Worm (Caenorhabditis elegans) whole organism, late embryonic: Measurements from ENCODE around the gene Y57A10C.1.

Experiments used
- K02D7.2 ChIP-seq: sonication (generic microtip); optimal IDR thresholded peaks from 2 replicates; lab custom pipeline; 2017; ENCODE audit warnings: mild to moderate bottlenecking, missing genetic modification characterization, missing compliant biosample characterization
- K09A11.1 ChIP-seq: sonication (generic microtip); optimal IDR thresholded peaks from 2 replicates; lab custom pipeline; 2017; ENCODE audit warnings: antibody characterized with exemption, mild to moderate bottlenecking, missing genetic modification characterization, missing compliant biosample characterization; ENCODE audit not compliant: insufficient read depth
- Y22D7AL.16 ChIP-seq: sonication (generic microtip); optimal IDR thresholded peaks from 2 replicates; lab custom pipeline; 2016; ENCODE audit warnings: missing genetic modification characterization, missing compliant biosample characterization
- ahr-1 ChIP-seq: sonication (generic microtip); optimal IDR thresholded peaks from 2 replicates; lab custom pipeline; 2016; ENCODE audit warnings: missing genetic modification characterization, missing compliant biosample characterization
- ama-1 ChIP-seq: fragments of 150-350 bp; optimal IDR thresholded peaks from 2 replicates; lab custom pipeline; 2014
- ceh-14 ChIP-seq: sonication (generic microtip); optimal IDR thresholded peaks from 2 replicates; lab custom pipeline; 2016; ENCODE audit warnings: missing genotype, missing genetic modification characterization, missing compliant biosample characterization
- ceh-19 ChIP-seq: fragments of 200-800 bp; sonication (Bioruptor generic); optimal IDR thresholded peaks from 2 replicates; lab custom pipeline; 2018; ENCODE audit warnings: mild to moderate bottlenecking, missing genetic modification characterization, missing compliant biosample characterization
- ceh-2 ChIP-seq: sonication (generic microtip); optimal IDR thresholded peaks from 2 replicates; lab custom pipeline; 2016; ENCODE audit warnings: missing genotype, missing genetic modification characterization, missing compliant biosample characterization
- ceh-24 ChIP-seq: sonication (generic microtip); optimal IDR thresholded peaks from 2 replicates; lab custom pipeline; 2016; ENCODE audit warnings: mild to moderate bottlenecking, missing genetic modification characterization, missing compliant biosample characterization
- ceh-31 ChIP-seq: sonication (generic microtip); optimal IDR thresholded peaks from 2 replicates; lab custom pipeline; 2016; ENCODE audit warnings: missing genetic modification characterization, missing compliant biosample characterization
- ceh-34 ChIP-seq: sonication (generic microtip); optimal IDR thresholded peaks from 2 replicates; lab custom pipeline; 2016; ENCODE audit warnings: mild to moderate bottlenecking, missing genetic modification characterization, missing compliant biosample characterization
- dmd-4 ChIP-seq: sonication (generic microtip); optimal IDR thresholded peaks from 2 replicates; lab custom pipeline; 2016; ENCODE audit warnings: borderline replicate concordance, missing genetic modification characterization, missing compliant biosample characterization
- dve-1 ChIP-seq: sonication (generic microtip); optimal IDR thresholded peaks from 2 replicates; lab custom pipeline; 2017; ENCODE audit warnings: antibody characterized with exemption, mild to moderate bottlenecking, missing genetic modification characterization, missing compliant biosample characterization
- elt-2 ChIP-seq: sonication (generic microtip); optimal IDR thresholded peaks from 2 replicates; lab custom pipeline; 2016; ENCODE audit warnings: missing genetic modification reagents, missing genetic modification characterization, missing compliant biosample characterization
- fax-1 ChIP-seq: sonication (generic microtip); optimal IDR thresholded peaks from 2 replicates; lab custom pipeline; 2016; ENCODE audit warnings: missing genotype, missing genetic modification characterization, missing compliant biosample characterization
- fkh-10 ChIP-seq: fragments of 150-350 bp; optimal IDR thresholded peaks from 2 replicates; lab custom pipeline; 2014; ENCODE audit warnings: missing biosample characterization, missing genetic modification reagents, missing genetic modification characterization
- hlh-15 ChIP-seq: sonication (generic microtip); optimal IDR thresholded peaks from 2 replicates; lab custom pipeline; 2016; ENCODE audit warnings: missing genetic modification characterization, missing compliant biosample characterization
- hlh-30 ChIP-seq: sonication (generic microtip); optimal IDR thresholded peaks from 2 replicates; lab custom pipeline; 2017; ENCODE audit warnings: antibody characterized with exemption, missing genetic modification characterization, missing compliant biosample characterization; ENCODE audit not compliant: insufficient read depth
- hlh-6 ChIP-seq: sonication (generic microtip); optimal IDR thresholded peaks from 2 replicates; lab custom pipeline; 2016; ENCODE audit warnings: missing genotype, missing genetic modification characterization, missing compliant biosample characterization
- lim-6 ChIP-seq: sonication (generic microtip); optimal IDR thresholded peaks from 2 replicates; lab custom pipeline; 2016; ENCODE audit warnings: missing genetic modification characterization, missing compliant biosample characterization
- lin-11 ChIP-seq: fragments of 200-800 bp; sonication (Bioruptor generic); optimal IDR thresholded peaks from 2 replicates; lab custom pipeline; 2018; ENCODE audit warnings: mild to moderate bottlenecking, missing genetic modification characterization, missing compliant biosample characterization
- mec-3 ChIP-seq: sonication (generic microtip); optimal IDR thresholded peaks from 2 replicates; lab custom pipeline; 2016; ENCODE audit warnings: borderline replicate concordance, missing genetic modification characterization, missing compliant biosample characterization
- nhr-232 ChIP-seq: sonication (generic microtip); optimal IDR thresholded peaks from 2 replicates; lab custom pipeline; 2016; ENCODE audit warnings: missing genetic modification characterization, missing compliant biosample characterization
- npax-4 ChIP-seq: sonication (generic microtip); optimal IDR thresholded peaks from 2 replicates; lab custom pipeline; 2016; ENCODE audit warnings: missing genetic modification characterization, missing compliant biosample characterization
- pag-3 ChIP-seq: sonication (generic microtip); optimal IDR thresholded peaks from 2 replicates; lab custom pipeline; 2016; ENCODE audit warnings: missing compliant biosample characterization, missing genetic modification characterization, borderline replicate concordance
- pat-9 ChIP-seq: fragments of 200-800 bp; sonication (Bioruptor generic); optimal IDR thresholded peaks from 2 replicates; lab custom pipeline; 2018; ENCODE audit warnings: mild to moderate bottlenecking, missing genetic modification characterization, moderate library complexity, missing compliant biosample characterization
- pqm-1 ChIP-seq: sonication (generic microtip); optimal IDR thresholded peaks from 2 replicates; lab custom pipeline; 2016; ENCODE audit warnings: missing genetic modification characterization, missing compliant biosample characterization
- ref-2 ChIP-seq: sonication (generic microtip); optimal IDR thresholded peaks from 2 replicates; lab custom pipeline; 2016; ENCODE audit warnings: missing genetic modification characterization, missing compliant biosample characterization
- sox-2 ChIP-seq: fragments of 200-800 bp; sonication (Bioruptor generic); IDR thresholded peaks from 2 replicates; pipeline ENCODE4 v1.3.6; 2022; ENCODE audit warnings: missing genetic modification reagents, missing genetic modification characterization, missing compliant biosample characterization
- sox-4 ChIP-seq: sonication (generic microtip); optimal IDR thresholded peaks from 2 replicates; lab custom pipeline; 2017; ENCODE audit warnings: mild to moderate bottlenecking, missing genetic modification characterization, inconsistent platforms, missing compliant biosample characterization
- ttx-3 ChIP-seq: sonication (generic microtip); optimal IDR thresholded peaks from 2 replicates; lab custom pipeline; 2016; ENCODE audit warnings: missing genetic modification reagents, missing genetic modification characterization, missing compliant biosample characterization
- unc-3 ChIP-seq, 2 experiments: fragments of 200-800 bp in 1 of 2; sonication (Bioruptor generic) in 1 of 2; sonication (generic microtip) in 1 of 2; conservative IDR thresholded peaks in 1 of 2; optimal IDR thresholded peaks in 1 of 2; 2 replicates each; pipeline versions ENCODE4 v1.3.6 to Lab custom; 2016 to 2022; ENCODE audit warnings: missing compliant biosample characterization in 2 of 2, missing genetic modification characterization in 2 of 2, missing genetic modification reagents in 1 of 2
- unc-42 ChIP-seq: sonication (generic microtip); optimal IDR thresholded peaks from 2 replicates; lab custom pipeline; 2016; ENCODE audit warnings: missing genotype, missing genetic modification characterization, missing compliant biosample characterization
- ztf-16 ChIP-seq: sonication (generic microtip); optimal IDR thresholded peaks from 2 replicates; lab custom pipeline; 2017; ENCODE audit warnings: missing genetic modification characterization, missing compliant biosample characterization

Y57A10C.1 gene

ce11 chrII:12432356-12432755, 20.0 kb upstream of the Y57A10C.1 start, which contains the start of gene dct-12:
Gene dct-12, minus strand, starts transcription at chrII:12432456.
- TF ChIP-seq ttx-3 (tag; lab: Kevin White, UChicago), result no peak
- TF ChIP-seq mec-3 (tag; lab: Kevin White, UChicago), result no peak
- no peak for TF ChIP-seq dmd-4 (tag; lab: Kevin White, UChicago)
- TF ChIP-seq ceh-2, result no peak

- no peak for TF ChIP-seq ref-2
Measured at ce11 chrII:12429743-12430142, 17.4 kb upstream of the Y57A10C.1 start, which contains the start of gene Y57A10C.8. Gene Y57A10C.8, minus strand, starts transcription at chrII:12429843.

ce11 chrII:12425644-12426222, 13.4 kb upstream of the Y57A10C.1 start, which contains the start of gene daf-22:
Gene daf-22, minus strand, starts transcription at chrII:12425694.
- TF ChIP-seq elt-2 (tag; lab: Kevin White, UChicago) (peak; percentile 76), fkh-10 (no peak)
- TF ChIP-seq, all 69 proteins: peak for 1

- TF ChIP-seq ztf-16 (tag; lab: Kevin White, UChicago) (no peak), fax-1 (tag; lab: Kevin White, UChicago) (no peak), ceh-34 (tag; lab: Kevin White, UChicago) (no peak), lim-6 (tag; lab: Kevin White, UChicago) (no peak), npax-4 (tag; lab: Kevin White, UChicago) (no peak), ceh-19 (GFP tag; lab: Kevin White, UChicago) (no peak), ceh-14 (tag; lab: Kevin White, UChicago) (no peak), sox-2 (GFP tag; lab: Robert Waterston, UW) (no peak), lin-11 (no peak), hlh-30 (no peak), ceh-31 (no peak), fkh-10 (no peak), ama-1 (lab: Kevin White, UChicago) (no peak), unc-3 (GFP tag; conservative IDR thresholded peaks at IDR 0.05; lab: Robert Waterston, UW) (no peak), unc-3 (tag; optimal IDR thresholded peaks at IDR 0.05; lab: Kevin White, UChicago) (no peak), ahr-1 (no peak), hlh-6 (tag; lab: Kevin White, UChicago) (no peak), elt-2 (tag; lab: Kevin White, UChicago) (no peak), pag-3 (tag; lab: Kevin White, UChicago) (no peak)
- TF ChIP-seq, all 69 proteins: peak for 0
Measured at ce11 chrII:12420486-12420885, 8.2 kb upstream of the Y57A10C.1 start, which contains the start of gene sre-26. Gene sre-26, minus strand, starts transcription at chrII:12420586.

- TF ChIP-seq hlh-15 (tag; lab: Kevin White, UChicago), result no peak
- no peak for TF ChIP-seq mec-3 (tag; lab: Kevin White, UChicago)
- no peak for TF ChIP-seq unc-3 (GFP tag; conservative IDR thresholded peaks at IDR 0.05; lab: Robert Waterston, UW)
- no peak for TF ChIP-seq unc-3 (tag; optimal IDR thresholded peaks at IDR 0.05; lab: Kevin White, UChicago)
- no peak for TF ChIP-seq sox-4 (tag; lab: Kevin White, UChicago)
- no peak for TF ChIP-seq sox-2 (GFP tag; lab: Robert Waterston, UW)
- TF ChIP-seq K09A11.1, result no peak
Measured at ce11 chrII:12417996-12418395, 5.7 kb upstream of the Y57A10C.1 start.

ce11 chrII:12417514-12417913, 5.2 kb upstream of the Y57A10C.1 start, which contains the start of gene sre-27:
Gene sre-27, minus strand, starts transcription at chrII:12417614.
- TF ChIP-seq K02D7.2 (tag; lab: Kevin White, UChicago), result no peak
- TF ChIP-seq elt-2 (tag; lab: Kevin White, UChicago), result no peak
- no peak for TF ChIP-seq nhr-232 (tag; lab: Kevin White, UChicago)
- no peak for TF ChIP-seq pqm-1 (tag; lab: Kevin White, UChicago)
- TF ChIP-seq pat-9 (tag; lab: Kevin White, UChicago), result no peak
- TF ChIP-seq Y22D7AL.16 (tag; lab: Kevin White, UChicago), result no peak
- no peak for TF ChIP-seq dve-1 (tag; lab: Kevin White, UChicago)
- TF ChIP-seq ceh-24 (tag; lab: Kevin White, UChicago), result no peak
- no peak for TF ChIP-seq unc-42 (tag; lab: Kevin White, UChicago)
- TF ChIP-seq, all 69 proteins: peak for 0
